Worm (Caenorhabditis elegans) whole organism, L4 larva: Measurements from ENCODE around the gene C24B5.4.

Experiments
- F37D6.2 ChIP-seq: sonication (generic microtip); optimal IDR thresholded peaks from 2 replicates; lab custom pipeline; 2016; ENCODE audit warnings: mild to moderate bottlenecking, missing genetic modification characterization, missing compliant biosample characterization
- T20F7.1 ChIP-seq: fragments of 200-800 bp; sonication (Bioruptor generic); optimal IDR thresholded peaks from 2 replicates; lab custom pipeline; 2018; ENCODE audit warnings: mild to moderate bottlenecking, missing genetic modification characterization, missing compliant biosample characterization
- T26A8.4 ChIP-seq: fragments of 200-800 bp; sonication (Bioruptor generic); IDR thresholded peaks from 2 replicates; pipeline ENCODE4 v1.3.6; 2022; ENCODE audit warnings: missing genetic modification characterization, missing compliant biosample characterization
- Y105C5A.15 ChIP-seq: fragments of 200-800 bp; sonication (Bioruptor generic); IDR thresholded peaks from 2 replicates; pipeline ENCODE4 v1.3.6; 2022; ENCODE audit warnings: missing genetic modification characterization, missing compliant biosample characterization
- Y5F2A.4 ChIP-seq: fragments of 200-800 bp; sonication (Bioruptor generic); optimal IDR thresholded peaks from 2 replicates; lab custom pipeline; 2018; ENCODE audit warnings: mild to moderate bottlenecking, missing genetic modification characterization, missing compliant biosample characterization
- ZK337.2 ChIP-seq: fragments of 200-800 bp; sonication (Bioruptor generic); IDR thresholded peaks from 2 replicates; pipeline ENCODE4 v1.3.6; 2022; ENCODE audit warnings: missing genetic modification reagents, missing genetic modification characterization, missing compliant biosample characterization
- aha-1 ChIP-seq: fragments of 150-350 bp; peaks from one replicate; lab custom pipeline; 2014; ENCODE audit warnings: missing biosample characterization, missing genetic modification characterization
- aly-2 ChIP-seq: sonication (generic microtip); optimal IDR thresholded peaks from 2 replicates; lab custom pipeline; 2018; ENCODE audit warnings: missing biosample characterization, missing genetic modification characterization
- ama-1 ChIP-seq: fragments of 150-350 bp; optimal IDR thresholded peaks from 2 replicates; lab custom pipeline; 2014; ENCODE audit warnings: inconsistent platforms, mixed read lengths
- arid-1 ChIP-seq: fragments of 200-800 bp; sonication (Bioruptor generic); conservative IDR thresholded peaks from 2 replicates; pipeline ENCODE4 v1.3.6; 2022; ENCODE audit warnings: missing genetic modification reagents, missing genetic modification characterization, missing compliant biosample characterization
- attf-4 ChIP-seq: sonication (generic microtip); optimal IDR thresholded peaks from 3 replicates; lab custom pipeline; 2017; ENCODE audit warnings: missing biosample characterization, missing genetic modification characterization
- ceh-44 ChIP-seq: fragments of 200-800 bp; sonication (Bioruptor generic); IDR thresholded peaks from 2 replicates; pipeline ENCODE4 v1.3.6; 2022; ENCODE audit warnings: missing genetic modification reagents, missing genetic modification characterization, missing compliant biosample characterization
- ceh-62 ChIP-seq: sonication (generic microtip); optimal IDR thresholded peaks from 2 replicates; lab custom pipeline; 2017; ENCODE audit warnings: missing biosample characterization, missing genetic modification characterization
- ces-1 ChIP-seq: fragments of 150-350 bp; sonication (generic microtip); optimal IDR thresholded peaks from 4 replicates; lab custom pipeline; 2014; ENCODE audit warnings: missing biosample characterization, missing genetic modification reagents, missing genetic modification characterization
- ctbp-1 ChIP-seq: fragments of 200-800 bp; sonication (Bioruptor generic); IDR thresholded peaks from 2 replicates; pipeline ENCODE4 v1.3.6; 2022; ENCODE audit warnings: missing genetic modification reagents, missing genetic modification characterization, missing compliant biosample characterization
- daf-12 ChIP-seq: fragments of 150-350 bp; optimal IDR thresholded peaks from 2 replicates; lab custom pipeline; 2014; ENCODE audit warnings: missing biosample characterization, missing genetic modification reagents, missing genetic modification characterization
- daf-19 ChIP-seq: fragments of 200-800 bp; sonication (Bioruptor generic); conservative IDR thresholded peaks from 2 replicates; pipeline ENCODE4 v1.3.6; 2022; ENCODE audit warnings: missing genetic modification characterization, missing compliant biosample characterization
- daf-8 ChIP-seq: fragments of 200-800 bp; sonication (Bioruptor generic); IDR thresholded peaks from 2 replicates; pipeline ENCODE4 v1.3.6; 2022; ENCODE audit warnings: missing genetic modification characterization, missing compliant biosample characterization
- dmd-6 ChIP-seq: fragments of 200-800 bp; sonication (Bioruptor generic); IDR thresholded peaks from 2 replicates; pipeline ENCODE4 v1.3.6; 2022; ENCODE audit warnings: missing genetic modification reagents, missing genetic modification characterization, missing compliant biosample characterization
- dpl-1 ChIP-seq: fragments of 150-350 bp; optimal IDR thresholded peaks from 2 replicates; lab custom pipeline; 2014; ENCODE audit warnings: missing biosample characterization, missing genetic modification reagents, missing genetic modification characterization
- egl-27 ChIP-seq: sonication (generic microtip); optimal IDR thresholded peaks from 3 replicates; lab custom pipeline; 2017; ENCODE audit warnings: missing biosample characterization, missing genetic modification reagents, missing genetic modification characterization
- egl-43 ChIP-seq: fragments of 200-800 bp; sonication (Bioruptor generic); IDR thresholded peaks from 2 replicates; pipeline ENCODE4 v1.3.6; 2022; ENCODE audit warnings: missing genetic modification reagents, missing genetic modification characterization, missing compliant biosample characterization
- fkh-10 ChIP-seq: fragments of 150-350 bp; optimal IDR thresholded peaks from 2 replicates; lab custom pipeline; 2014; ENCODE audit warnings: missing biosample characterization, missing genetic modification reagents, missing genetic modification characterization
- fos-1 ChIP-seq: fragments of 150-350 bp; optimal IDR thresholded peaks from 2 replicates; lab custom pipeline; 2014; ENCODE audit warnings: missing biosample characterization, missing genetic modification characterization
- jun-1 ChIP-seq: fragments of 150-350 bp; optimal IDR thresholded peaks from 2 replicates; lab custom pipeline; 2014; ENCODE audit warnings: missing biosample characterization, missing genetic modification reagents, missing genetic modification characterization
- lin-29 ChIP-seq: fragments of 200-800 bp; sonication (Bioruptor generic); IDR thresholded peaks from 2 replicates; pipeline ENCODE4 v1.3.6; 2022; ENCODE audit warnings: missing genetic modification reagents, missing genetic modification characterization, missing compliant biosample characterization
- lin-38 ChIP-seq: fragments of 200-800 bp; sonication (Bioruptor generic); IDR thresholded peaks from 2 replicates; pipeline ENCODE4 v1.3.6; 2022; ENCODE audit warnings: missing genetic modification reagents, missing genetic modification characterization, missing compliant biosample characterization
- lin-39 ChIP-seq: fragments of 150-350 bp; optimal IDR thresholded peaks from 2 replicates; lab custom pipeline; 2014; ENCODE audit warnings: missing biosample characterization, missing genetic modification reagents, missing genetic modification characterization
- madf-9 ChIP-seq: fragments of 200-800 bp; sonication (Bioruptor generic); conservative IDR thresholded peaks from 2 replicates; pipeline ENCODE4 v1.3.6; 2022; ENCODE audit warnings: missing genetic modification reagents, missing genetic modification characterization, missing compliant biosample characterization
- mdl-1 ChIP-seq, 2 experiments: fragments of 150-350 bp in 1 of 2; sonication (generic microtip) in 1 of 2; optimal IDR thresholded peaks; 2 replicates each; lab custom pipeline; 2014 to 2017; ENCODE audit warnings: missing biosample characterization in 2 of 2, missing genetic modification characterization in 2 of 2
- mdt-29 ChIP-seq: fragments of 200-800 bp; sonication (Bioruptor generic); IDR thresholded peaks from 2 replicates; pipeline ENCODE4 v1.3.6; 2022; ENCODE audit warnings: missing genetic modification reagents, missing genetic modification characterization, missing compliant biosample characterization
- mep-1 ChIP-seq: fragments of 150-350 bp; sonication (generic microtip); optimal IDR thresholded peaks from 3 replicates; lab custom pipeline; 2014; ENCODE audit warnings: missing biosample characterization, missing genetic modification characterization
- nhr-25 ChIP-seq: sonication (generic microtip); optimal IDR thresholded peaks from 2 replicates; lab custom pipeline; 2017; ENCODE audit warnings: missing genetic modification characterization, mild to moderate bottlenecking, missing compliant biosample characterization, antibody characterized with exemption, moderate library complexity, borderline replicate concordance; ENCODE audit not compliant: insufficient read depth
- nhr-28 ChIP-seq: fragments of 150-350 bp; optimal IDR thresholded peaks from 2 replicates; lab custom pipeline; 2014; ENCODE audit warnings: missing biosample characterization, missing genetic modification characterization
- nhr-48 ChIP-seq: sonication (generic microtip); optimal IDR thresholded peaks from 2 replicates; lab custom pipeline; 2016; ENCODE audit warnings: mild to moderate bottlenecking, missing genetic modification characterization, missing compliant biosample characterization
- nhr-6 ChIP-seq: fragments of 150-350 bp; optimal IDR thresholded peaks from 2 replicates; lab custom pipeline; 2014; ENCODE audit warnings: missing biosample characterization, missing genetic modification characterization
- php-3 ChIP-seq: fragments of 200-800 bp; sonication (Bioruptor generic); IDR thresholded peaks from 2 replicates; pipeline ENCODE4 v1.3.6; 2022; ENCODE audit warnings: missing genetic modification reagents, missing genetic modification characterization, missing compliant biosample characterization
- spr-3 ChIP-seq: fragments of 200-800 bp; sonication (Bioruptor generic); optimal IDR thresholded peaks from 2 replicates; lab custom pipeline; 2018; ENCODE audit warnings: mild to moderate bottlenecking, missing genetic modification characterization, missing compliant biosample characterization
- tag-97 ChIP-seq: fragments of 200-800 bp; sonication (Bioruptor generic); IDR thresholded peaks from 2 replicates; pipeline ENCODE4 v1.3.6; 2022; ENCODE audit warnings: missing genetic modification characterization, missing compliant biosample characterization
- zfp-2 ChIP-seq: sonication (generic microtip); optimal IDR thresholded peaks from 2 replicates; lab custom pipeline; 2016; ENCODE audit warnings: mild to moderate bottlenecking, missing genetic modification characterization, missing compliant biosample characterization
- zfp-3 ChIP-seq: fragments of 200-800 bp; sonication (Bioruptor generic); conservative IDR thresholded peaks from 2 replicates; pipeline ENCODE4 v1.3.6; 2022; ENCODE audit warnings: missing genetic modification reagents, missing genetic modification characterization, missing compliant biosample characterization
- ztf-7 ChIP-seq: fragments of 150-350 bp; optimal IDR thresholded peaks from 2 replicates; lab custom pipeline; 2014; ENCODE audit warnings: missing biosample characterization, missing genetic modification characterization

Gene C24B5.4

ce11 chrV:9159146-9159717, 37.9 kb downstream of the C24B5.4 start:
- TF ChIP-seq mep-1 (tag; lab: Kevin White, UChicago): peak; percentile 27
- peak; percentile 82 for TF ChIP-seq T26A8.4
- TF ChIP-seq zfp-3 (GFP tag; lab: Robert Waterston, UW): peak; percentile 74; the same call in 1 of the 2 replicates
- peak; percentile 79 for TF ChIP-seq ama-1

- peak; percentile 81 for TF ChIP-seq fkh-10 (GFP tag; lab: Kevin White, UChicago)
- no peak for TF ChIP-seq lin-39 (tag; lab: Kevin White, UChicago)
- no peak for TF ChIP-seq fos-1 (tag; lab: Kevin White, UChicago)
- TF ChIP-seq arid-1: no peak
- no peak for TF ChIP-seq Y105C5A.15 (GFP tag; lab: Robert Waterston, UW)
- no peak for TF ChIP-seq php-3 (GFP tag; lab: Robert Waterston, UW)
- no peak for TF ChIP-seq tag-97 (GFP tag; lab: Robert Waterston, UW)
- TF ChIP-seq ama-1: no peak
- peak in 1 of 2 experiments; percentile 2 for TF ChIP-seq mdl-1 (tag; optimal IDR thresholded peaks at IDR 0.05; lab: Kevin White, UChicago)
- peak; percentile 80 for TF ChIP-seq ces-1
- no peak for TF ChIP-seq zfp-3 (GFP tag; lab: Robert Waterston, UW)
- no peak for TF ChIP-seq ctbp-1 (GFP tag; lab: Robert Waterston, UW)
These were observed 39.5 kb downstream of the C24B5.4 start for ce11 chrV:9157597-9157996.

- TF ChIP-seq ceh-44 (no peak), daf-19 (GFP tag; lab: Robert Waterston, UW) (no peak), spr-3 (GFP tag; lab: Kevin White, UChicago) (no peak), jun-1 (no peak), F37D6.2 (tag; lab: Kevin White, UChicago) (no peak), arid-1 (no peak), lin-38 (GFP tag; lab: Robert Waterston, UW) (no peak), fos-1 (tag; lab: Kevin White, UChicago) (no peak), aly-2 (tag; lab: Kevin White, UChicago) (no peak), dmd-6 (GFP tag; lab: Robert Waterston, UW) (no peak), egl-43 (GFP tag; lab: Robert Waterston, UW) (no peak), daf-12 (tag; lab: Kevin White, UChicago) (no peak)
- TF ChIP-seq, all 104 proteins: peak for 0
These were observed 40.4 kb downstream of the C24B5.4 start, which contains the start of gene B0222.15 for ce11 chrV:9156679-9157078. B0222.15 (minus strand) TSS chrV:9156779.

- TF ChIP-seq mdt-29 (GFP tag; lab: Robert Waterston, UW) (peak; percentile 91), zfp-2 (no peak)
- TF ChIP-seq, all 104 proteins: peak for 1
These were observed 41.5 kb downstream of the C24B5.4 start for ce11 chrV:9155616-9156015.

- TF ChIP-seq ces-1 (no peak), nhr-48 (no peak), aha-1 (tag; lab: Kevin White, UChicago) (peak; percentile 66), madf-9 (GFP tag; lab: Robert Waterston, UW) (no peak), ceh-62 (tag; lab: Kevin White, UChicago) (no peak), fkh-10 (GFP tag; lab: Kevin White, UChicago) (no peak), daf-19 (GFP tag; lab: Robert Waterston, UW) (no peak), ztf-7 (no peak), dpl-1 (no peak)
These were observed 42.4 kb downstream of the C24B5.4 start, which contains the start of gene B0222.5 for ce11 chrV:9154772-9155171. B0222.5 (minus strand) TSS chrV:9154872.

ce11 chrV:9152339-9152738, 44.8 kb downstream of the C24B5.4 start:
- TF ChIP-seq Y5F2A.4 (GFP tag; lab: Kevin White, UChicago): no peak
- no peak for TF ChIP-seq ctbp-1 (GFP tag; lab: Robert Waterston, UW)
- TF ChIP-seq zfp-2: no peak
- no peak for TF ChIP-seq nhr-25
- no peak for TF ChIP-seq attf-4 (tag; lab: Kevin White, UChicago)
- no peak for TF ChIP-seq nhr-6
- no peak for TF ChIP-seq egl-43 (GFP tag; lab: Robert Waterston, UW)
- TF ChIP-seq egl-27 (tag; lab: Kevin White, UChicago): no peak
- no peak for TF ChIP-seq T20F7.1 (GFP tag; lab: Kevin White, UChicago)
- no peak for TF ChIP-seq daf-12 (tag; lab: Kevin White, UChicago)
- no peak for TF ChIP-seq lin-29 (GFP tag; lab: Robert Waterston, UW)
- no peak for TF ChIP-seq daf-8 (GFP tag; lab: Robert Waterston, UW)
- TF ChIP-seq dmd-6 (GFP tag; lab: Robert Waterston, UW): no peak
- TF ChIP-seq ceh-62 (tag; lab: Kevin White, UChicago): no peak
- TF ChIP-seq fkh-10 (GFP tag; lab: Kevin White, UChicago): no peak
- no peak for TF ChIP-seq nhr-28 (tag; lab: Kevin White, UChicago)
- no peak for TF ChIP-seq F37D6.2 (tag; lab: Kevin White, UChicago)
- TF ChIP-seq ZK337.2: no peak
